Fruit fly (Drosophila melanogaster): ENCODE data around the gene CG7202.

The CG7202 gene

DNA sequence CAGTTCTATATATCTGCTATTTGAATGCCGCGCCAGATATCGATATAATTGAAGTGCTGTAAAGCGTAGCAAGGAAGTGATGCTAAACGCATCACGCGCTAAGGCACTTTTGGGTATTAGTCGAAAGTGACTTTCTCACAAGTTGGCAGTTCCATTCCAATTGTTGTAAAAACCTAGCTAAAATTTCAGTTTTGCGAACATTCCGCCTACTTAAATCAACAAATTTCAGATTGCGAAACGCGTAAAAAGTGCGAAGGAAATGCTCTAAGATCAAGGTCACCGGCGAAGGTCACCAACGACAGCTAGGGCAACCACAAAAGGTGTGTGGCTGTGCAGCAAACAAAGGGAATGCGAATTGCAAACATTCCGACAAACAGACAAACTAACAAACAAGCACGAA is 46.9 kb downstream of the CG7202 start, which contains the start of gene Syx7 (continued):
- peak; percentile 25 for TF ChIP-seq zfh2 (GFP tag; optimal IDR thresholded peaks at IDR 0.05)
- TF ChIP-seq CG16779 (GFP tag; IDR thresholded peaks at IDR 0.05), result no peak
- TF ChIP-seq Adf1 (GFP tag; IDR thresholded peaks at IDR 0.05), result no peak
- TF ChIP-seq ab (GFP tag; optimal IDR thresholded peaks at IDR 0.05), result no peak
- TF ChIP-seq en (GFP tag; optimal IDR thresholded peaks at IDR 0.05), result no peak
- peak; percentile 1 for TF ChIP-seq Atf-2 (GFP tag; optimal IDR thresholded peaks at IDR 0.05)
- no peak for TF ChIP-seq Hr51 (GFP tag; optimal IDR thresholded peaks at IDR 0.05)
- no peak for TF ChIP-seq CG34376 (GFP tag; optimal IDR thresholded peaks at IDR 0.05)
- TF ChIP-seq fru (optimal IDR thresholded peaks at IDR 0.05), result no peak
- TF ChIP-seq CG14965 (GFP tag; optimal IDR thresholded peaks at IDR 0.05; ENCODE audit: borderline replicate concordance), result no peak
- no peak for TF ChIP-seq CG12942 (GFP tag; optimal IDR thresholded peaks at IDR 0.05)
- peak; percentile 5 for TF ChIP-seq gsb-n (tag; optimal IDR thresholded peaks at IDR 0.05)
- no peak for TF ChIP-seq Lpt (GFP tag; optimal IDR thresholded peaks at IDR 0.05)
- TF ChIP-seq repo (GFP tag; optimal IDR thresholded peaks at IDR 0.05), result no peak
- TF ChIP-seq z (GFP tag; IDR thresholded peaks at IDR 0.05), result no peak
- no peak for TF ChIP-seq gcm2 (GFP tag; optimal IDR thresholded peaks at IDR 0.05)
- TF ChIP-seq ftz-f1 (GFP tag; optimal IDR thresholded peaks at IDR 0.05), result peak; percentile 84
- TF ChIP-seq CG13424 (tag; optimal IDR thresholded peaks at IDR 0.05), result no peak
- no peak for TF ChIP-seq wek (GFP tag; optimal IDR thresholded peaks at IDR 0.05)
- no peak for TF ChIP-seq mld (GFP tag; IDR thresholded peaks at IDR 0.05; ENCODE audit: partially characterized antibody)
- no peak for TF ChIP-seq CG31224 (GFP tag; IDR thresholded peaks at IDR 0.05)
- TF ChIP-seq CG4820 (GFP tag; optimal IDR thresholded peaks at IDR 0.05), result no peak
- TF ChIP-seq CG3163 (GFP tag; optimal IDR thresholded peaks at IDR 0.05), result peak; percentile 6
- TF ChIP-seq hkb (optimal IDR thresholded peaks at IDR 0.05), result no peak
- TF ChIP-seq hkb (GFP tag; IDR thresholded peaks at IDR 0.05), result no peak
- TF ChIP-seq H15 (GFP tag; IDR thresholded peaks at IDR 0.05), result no peak
- no peak for TF ChIP-seq bcd (GFP tag; optimal IDR thresholded peaks at IDR 0.05)
- TF ChIP-seq tgo (GFP tag; IDR thresholded peaks at IDR 0.05), result no peak
- peak; percentile 53 for TF ChIP-seq YL-1 (GFP tag; optimal IDR thresholded peaks at IDR 0.05)
- TF ChIP-seq lilli (GFP tag; optimal IDR thresholded peaks at IDR 0.05), result peak; percentile 46
- TF ChIP-seq pho (GFP tag; optimal IDR thresholded peaks at IDR 0.05), result peak; percentile 3
- TF ChIP-seq cas (GFP tag; IDR thresholded peaks at IDR 0.05), result no peak
- no peak for TF ChIP-seq ap (GFP tag; IDR thresholded peaks at IDR 0.05)
- peak; percentile 92 for TF ChIP-seq nerfin-1 (tag; optimal IDR thresholded peaks at IDR 0.05)
- TF ChIP-seq CG9797 (GFP tag; optimal IDR thresholded peaks at IDR 0.05), result peak; percentile 75
- TF ChIP-seq CG6654 (GFP tag; optimal IDR thresholded peaks at IDR 0.05), result peak; percentile 48
- TF ChIP-seq zen (tag; optimal IDR thresholded peaks at IDR 0.05), result peak; percentile 3
- no peak for TF ChIP-seq CG11247 (GFP tag; IDR thresholded peaks at IDR 0.05)
- no peak for TF ChIP-seq onecut (GFP tag; IDR thresholded peaks at IDR 0.05)
- no peak for TF ChIP-seq CG16815 (GFP tag; optimal IDR thresholded peaks at IDR 0.05)
- TF ChIP-seq ac (GFP tag; optimal IDR thresholded peaks at IDR 0.05), result no peak
- TF ChIP-seq CG12769 (tag; optimal IDR thresholded peaks at IDR 0.05), result peak; percentile 53
- peak; percentile 59; the same call in 2 of the 4 replicates for TF ChIP-seq Dll (GFP tag; IDR thresholded peaks at IDR 0.05; ENCODE audit: partially characterized antibody)
- no peak for TF ChIP-seq CG4404 (GFP tag; IDR thresholded peaks at IDR 0.05)
- no peak for TF ChIP-seq bowl (GFP tag; IDR thresholded peaks at IDR 0.05)
- no peak for TF ChIP-seq Camta (GFP tag; optimal IDR thresholded peaks at IDR 0.05)
- no peak for TF ChIP-seq Mes4 (GFP tag; optimal IDR thresholded peaks at IDR 0.05)
- no peak for TF ChIP-seq pros (GFP tag; optimal IDR thresholded peaks at IDR 0.05)
- no peak for TF ChIP-seq Dek (tag; optimal IDR thresholded peaks at IDR 0.05)
- no peak for TF ChIP-seq MTF-1 (GFP tag; optimal IDR thresholded peaks at IDR 0.05; ENCODE audit: borderline replicate concordance)
- peak; percentile 71 for TF ChIP-seq Myb (GFP tag; optimal IDR thresholded peaks at IDR 0.05)
- peak; percentile 22 for TF ChIP-seq fu2 (GFP tag; optimal IDR thresholded peaks at IDR 0.05)
- peak; percentile 41 for TF ChIP-seq B-H2 (GFP tag; optimal IDR thresholded peaks at IDR 0.05)
